Fruit fly (Drosophila melanogaster): ENCODE results near the gene swm.

Gene swm

DNA sequence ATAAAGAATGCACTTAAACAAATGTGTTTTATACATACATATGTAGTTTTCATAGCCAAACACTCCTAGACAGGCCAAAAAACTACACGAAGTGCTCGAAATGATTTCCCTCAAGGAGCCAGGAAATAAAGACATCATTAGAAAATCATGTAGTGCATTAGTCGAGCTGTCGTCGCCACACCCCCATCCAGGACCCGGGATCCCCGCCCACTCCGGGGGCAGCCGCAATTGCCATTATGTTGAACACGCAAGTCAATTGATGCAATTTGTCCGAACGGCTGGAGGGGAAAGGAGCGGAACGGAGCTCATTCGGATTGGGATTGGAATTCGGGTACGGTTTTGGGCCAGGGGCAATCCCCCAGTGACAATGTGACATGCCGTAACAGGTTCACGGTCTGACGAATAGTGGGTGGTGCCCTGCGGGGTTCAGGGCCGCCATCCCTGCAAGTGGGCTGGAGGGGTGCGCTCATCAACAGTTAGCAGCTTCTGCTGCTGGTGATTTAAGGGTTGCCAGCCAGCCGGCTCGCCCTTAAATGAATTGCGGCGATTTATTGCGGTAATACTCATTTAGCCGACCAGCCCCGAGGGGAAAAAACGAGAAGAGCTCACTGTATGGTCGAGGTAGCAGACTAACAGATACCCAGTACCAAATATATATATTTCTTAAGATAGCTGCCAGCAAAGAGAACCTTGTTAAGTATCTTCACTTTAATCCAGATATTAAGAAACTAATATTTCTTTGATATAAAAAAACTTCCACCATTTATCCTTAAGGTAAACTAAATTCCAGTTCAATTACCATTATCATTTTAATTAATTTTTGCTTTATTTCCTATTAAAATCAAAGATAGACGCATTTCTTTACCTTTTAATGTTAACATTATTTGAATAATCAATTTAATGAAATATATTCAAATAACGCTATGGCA, 12.4 kb upstream of the swm start:
- TF ChIP-seq ap (GFP tag; IDR thresholded peaks at IDR 0.05) (no peak), Aef1 (GFP tag; IDR thresholded peaks at IDR 0.05) (no peak), Opbp (GFP tag; IDR thresholded peaks at IDR 0.05; ENCODE audit: partially characterized antibody) (0 out of 3 replicates have a peak, but pooled peaks have one; percentile 20), CG11723 (GFP tag; optimal IDR thresholded peaks at IDR 0.05) (no peak), HLH54F (GFP tag; optimal IDR thresholded peaks at IDR 0.05) (no peak), Hr39 (optimal IDR thresholded peaks at IDR 0.05) (peak; percentile 68), dimm (GFP tag; IDR thresholded peaks at IDR 0.05) (no peak), Sox100B (GFP tag; optimal IDR thresholded peaks at IDR 0.05) (no peak), zfh2 (GFP tag; optimal IDR thresholded peaks at IDR 0.05) (no peak), cas (GFP tag; IDR thresholded peaks at IDR 0.05) (no peak), gro (GFP tag; optimal IDR thresholded peaks at IDR 0.05) (no peak), CG2199 (GFP tag; IDR thresholded peaks at IDR 0.05) (no peak), sna (GFP tag; IDR thresholded peaks at IDR 0.05; ENCODE audit: partially characterized antibody) (0 out of 2 replicates have a peak, but pooled peaks have one; percentile 27), CG31441 (GFP tag; IDR thresholded peaks at IDR 0.05) (no peak), luna (GFP tag; optimal IDR thresholded peaks at IDR 0.05) (no peak), crol (GFP tag; IDR thresholded peaks at IDR 0.05) (peak; percentile 74), cg (GFP tag; optimal IDR thresholded peaks at IDR 0.05) (no peak), sens (GFP tag) (peak; percentile 67), nmo (GFP tag; optimal IDR thresholded peaks at IDR 0.05) (peak; percentile 32), HmgZ (tag; optimal IDR thresholded peaks at IDR 0.05) (no peak), CG6813 (GFP tag; optimal IDR thresholded peaks at IDR 0.05) (no peak), bbx (GFP tag; IDR thresholded peaks at IDR 0.05; ENCODE audit: partially characterized antibody) (peak; percentile 23; the same call in 1 of the 2 replicates), dmrt11E (tag; optimal IDR thresholded peaks at IDR 0.05) (peak; percentile 15), lmd (GFP tag; IDR thresholded peaks at IDR 0.05) (no peak), CG1602 (GFP tag; optimal IDR thresholded peaks at IDR 0.05) (no peak), nerfin-1 (tag; optimal IDR thresholded peaks at IDR 0.05) (peak; percentile 93), dysf (GFP tag; IDR thresholded peaks at IDR 0.05) (0 out of 3 replicates have a peak, but pooled peaks have one; percentile 29), chinmo (GFP tag; IDR thresholded peaks at IDR 0.05; ENCODE audit: partially characterized antibody) (0 out of 4 replicates have a peak, but pooled peaks have one; percentile 15), Dbx (GFP tag; IDR thresholded peaks at IDR 0.05) (no peak), nom (GFP tag; optimal IDR thresholded peaks at IDR 0.05) (no peak), CG18262 (tag; optimal IDR thresholded peaks at IDR 0.05) (peak; percentile 53), hkb (optimal IDR thresholded peaks at IDR 0.05) (no peak), hkb (GFP tag; IDR thresholded peaks at IDR 0.05) (peak; percentile 36; the same call in 1 of the 2 replicates), row (GFP tag; IDR thresholded peaks at IDR 0.05) (no peak), CG1529 (GFP tag; optimal IDR thresholded peaks at IDR 0.05) (no peak), CG6791 (GFP tag; IDR thresholded peaks at IDR 0.05; ENCODE audit: partially characterized antibody) (peak; percentile 67), CG7839 (tag; optimal IDR thresholded peaks at IDR 0.05) (no peak), CG14050 (GFP tag; IDR thresholded peaks at IDR 0.05) (no peak), scrt (GFP tag; optimal IDR thresholded peaks at IDR 0.05) (peak; percentile 28), en (GFP tag; optimal IDR thresholded peaks at IDR 0.05) (no peak), bsh (GFP tag; optimal IDR thresholded peaks at IDR 0.05) (peak in 1 of 2 experiments; percentile 23), CG11247 (GFP tag; IDR thresholded peaks at IDR 0.05) (0 out of 2 replicates have a peak, but pooled peaks have one; percentile 35), fu2 (GFP tag; optimal IDR thresholded peaks at IDR 0.05) (no peak), abd-A (tag; optimal IDR thresholded peaks at IDR 0.05) (peak; percentile 43), ken (GFP tag; IDR thresholded peaks at IDR 0.05) (no peak), hbn (GFP tag; IDR thresholded peaks at IDR 0.05; ENCODE audit: partially characterized antibody) (no peak), CG16813 (GFP tag; IDR thresholded peaks at IDR 0.05; ENCODE audit: partially characterized antibody) (peak; percentile 41; the same call in 1 of the 3 replicates), CG6272 (GFP tag; IDR thresholded peaks at IDR 0.05) (0 out of 2 replicates have a peak, but pooled peaks have one; percentile 28), Sin3A (optimal IDR thresholded peaks at IDR 0.05) (no peak)

All from whole organism, embryonic.